Worm (Caenorhabditis elegans): ENCODE measurements around the gene srh-68.

ce11 chrII:12508650-12509049, 1.5 kb downstream of the srh-68 start, which contains the start of gene srh-67:
- TF ChIP-seq elt-2 (tag; optimal IDR thresholded peaks at IDR 0.05) = no peak
- no peak for TF ChIP-seq tbx-2 (tag; optimal IDR thresholded peaks at IDR 0.05)
- TF ChIP-seq pag-3 (tag; optimal IDR thresholded peaks at IDR 0.05; ENCODE audit: borderline replicate concordance) = no peak
- no peak for TF ChIP-seq ceh-24 (tag; optimal IDR thresholded peaks at IDR 0.05)
- no peak for TF ChIP-seq odd-2 (tag; optimal IDR thresholded peaks at IDR 0.05)
- no peak for TF ChIP-seq unc-86 (tag; optimal IDR thresholded peaks at IDR 0.05)
- TF ChIP-seq pqm-1 (tag; optimal IDR thresholded peaks at IDR 0.05) = no peak
- no peak for TF ChIP-seq K02D7.2 (tag; optimal IDR thresholded peaks at IDR 0.05)
- TF ChIP-seq nhr-11 (tag; optimal IDR thresholded peaks at IDR 0.05) = no peak

Measured in whole organism, late embryonic.